Worm (Caenorhabditis elegans) whole organism, L4 larva: Measurements from ENCODE around the gene Y54F10BM.23.
A peak's percentile ranks its signal among the peaks of the same experiment; 100 is the strongest.

Experiments
- F44E2.7 ChIP-seq: fragments of 200-800 bp; sonication (Bioruptor generic); IDR thresholded peaks from 2 replicates; pipeline ENCODE4 v2.1.2; 2022; ENCODE audit warnings: missing genetic modification characterization, missing compliant biosample characterization
- ZK337.2 ChIP-seq: fragments of 200-800 bp; sonication (Bioruptor generic); IDR thresholded peaks from 2 replicates; pipeline ENCODE4 v1.3.6; 2022; ENCODE audit warnings: missing genetic modification reagents, missing genetic modification characterization, missing compliant biosample characterization
- ZK546.5 ChIP-seq, 2 experiments: sonication (generic microtip); optimal IDR thresholded peaks; 2 replicates each; lab custom pipeline; 2017; ENCODE audit warnings: missing biosample characterization in 2 of 2, missing genetic modification characterization in 2 of 2
- aha-1 ChIP-seq: fragments of 150-350 bp; peaks from one replicate; lab custom pipeline; 2014; ENCODE audit warnings: missing biosample characterization, missing genetic modification characterization
- aly-2 ChIP-seq: sonication (generic microtip); optimal IDR thresholded peaks from 2 replicates; lab custom pipeline; 2018; ENCODE audit warnings: missing biosample characterization, missing genetic modification characterization
- arid-1 ChIP-seq: fragments of 200-800 bp; sonication (Bioruptor generic); conservative IDR thresholded peaks from 2 replicates; pipeline ENCODE4 v1.3.6; 2022; ENCODE audit warnings: missing genetic modification reagents, missing genetic modification characterization, missing compliant biosample characterization
- ceh-28 ChIP-seq: fragments of 150-350 bp; optimal IDR thresholded peaks from 2 replicates; lab custom pipeline; 2014; ENCODE audit warnings: missing biosample characterization, missing genetic modification reagents, missing genetic modification characterization
- ceh-82 ChIP-seq: sonication (generic microtip); optimal IDR thresholded peaks from 2 replicates; lab custom pipeline; 2017; ENCODE audit warnings: missing biosample characterization, missing genetic modification characterization
- cey-2 ChIP-seq: sonication (generic microtip); optimal IDR thresholded peaks from 3 replicates; lab custom pipeline; 2017; ENCODE audit warnings: missing genetic modification characterization, mild to moderate bottlenecking, missing compliant biosample characterization, antibody characterized with exemption, borderline replicate concordance; ENCODE audit not compliant: insufficient read depth
- daf-16 ChIP-seq, 3 experiments: sonication (generic microtip); optimal IDR thresholded peaks; 2 replicates each; lab custom pipeline; 2016 to 2017; ENCODE audit warnings: missing genetic modification characterization in 3 of 3, missing genetic modification reagents in 3 of 3, mild to moderate bottlenecking in 2 of 3, missing compliant biosample characterization in 2 of 3, missing biosample characterization in 1 of 3, moderate library complexity in 1 of 3
- dmd-6 ChIP-seq: fragments of 200-800 bp; sonication (Bioruptor generic); IDR thresholded peaks from 2 replicates; pipeline ENCODE4 v1.3.6; 2022; ENCODE audit warnings: missing genetic modification reagents, missing genetic modification characterization, missing compliant biosample characterization
- duxl-1 ChIP-seq: sonication (generic microtip); optimal IDR thresholded peaks from 2 replicates; lab custom pipeline; 2016; ENCODE audit warnings: mild to moderate bottlenecking, missing genetic modification characterization, moderate library complexity, missing compliant biosample characterization; ENCODE audit not compliant: poor library complexity
- hlh-11 ChIP-seq: fragments of 200-800 bp; sonication (Bioruptor generic); optimal IDR thresholded peaks from 2 replicates; lab custom pipeline; 2018; ENCODE audit warnings: mild to moderate bottlenecking, missing genetic modification characterization, missing compliant biosample characterization
- mxl-2 ChIP-seq: fragments of 200-800 bp; sonication (Bioruptor generic); conservative IDR thresholded peaks from 2 replicates; pipeline ENCODE4 v1.3.6; 2022; ENCODE audit warnings: missing genetic modification reagents, missing genetic modification characterization, missing compliant biosample characterization
- nhr-10 ChIP-seq: fragments of 150-350 bp; optimal IDR thresholded peaks from 2 replicates; lab custom pipeline; 2014; ENCODE audit warnings: missing biosample characterization, missing genetic modification characterization
- nhr-48 ChIP-seq: sonication (generic microtip); optimal IDR thresholded peaks from 2 replicates; lab custom pipeline; 2016; ENCODE audit warnings: mild to moderate bottlenecking, missing genetic modification characterization, missing compliant biosample characterization
- nhr-76 ChIP-seq: fragments of 150-350 bp; optimal IDR thresholded peaks from 2 replicates; lab custom pipeline; 2014; ENCODE audit warnings: missing biosample characterization, missing genetic modification characterization
- pha-4 ChIP-seq, 2 experiments: fragments of 150-350 bp in 1 of 2; fragments of 200-800 bp in 1 of 2; sonication (Bioruptor generic) in 1 of 2; IDR thresholded peaks in 1 of 2; optimal IDR thresholded peaks in 1 of 2; 2 replicates each; pipeline versions ENCODE4 v1.3.6 to Lab custom; 2014 to 2022; ENCODE audit warnings: missing genetic modification characterization in 2 of 2, missing genetic modification reagents in 2 of 2, missing biosample characterization in 1 of 2, missing compliant biosample characterization in 1 of 2
- saeg-2 ChIP-seq: fragments of 200-800 bp; sonication (Bioruptor generic); IDR thresholded peaks from 2 replicates; pipeline ENCODE4 v1.3.6; 2022; ENCODE audit warnings: missing genetic modification reagents, missing genetic modification characterization, missing compliant biosample characterization
- sdz-12 ChIP-seq: fragments of 200-800 bp; sonication (Bioruptor generic); optimal IDR thresholded peaks from 2 replicates; lab custom pipeline; 2018; ENCODE audit warnings: mild to moderate bottlenecking, missing genetic modification characterization, missing compliant biosample characterization
- set-16 ChIP-seq: fragments of 200-800 bp; sonication (Bioruptor generic); IDR thresholded peaks from 2 replicates; pipeline ENCODE4 v1.3.6; 2022; ENCODE audit warnings: missing genetic modification reagents, missing genetic modification characterization, missing compliant biosample characterization
- snpc-4 ChIP-seq: fragments of 150-350 bp; optimal IDR thresholded peaks from 2 replicates; lab custom pipeline; 2014; ENCODE audit warnings: missing biosample characterization, missing genetic modification characterization
- tag-97 ChIP-seq: fragments of 200-800 bp; sonication (Bioruptor generic); IDR thresholded peaks from 2 replicates; pipeline ENCODE4 v1.3.6; 2022; ENCODE audit warnings: missing genetic modification characterization, missing compliant biosample characterization
- tra-1 ChIP-seq: fragments of 200-800 bp; sonication (Bioruptor generic); IDR thresholded peaks from 2 replicates; pipeline ENCODE4 v1.3.6; 2022; ENCODE audit warnings: missing genetic modification reagents, missing genetic modification characterization, missing compliant biosample characterization
- unc-39 ChIP-seq: sonication (generic microtip); optimal IDR thresholded peaks from 2 replicates; lab custom pipeline; 2017; ENCODE audit warnings: missing biosample characterization, missing genetic modification characterization
- unc-62 ChIP-seq, 3 experiments: fragments of 150-350 bp in 1 of 3; sonication (generic microtip); optimal IDR thresholded peaks in 2 of 3; peaks in 1 of 3; 1 replicate in 1 of 3; 2 replicates in 2 of 3; lab custom pipeline; 2014 to 2017; ENCODE audit warnings: missing biosample characterization in 3 of 3, missing genetic modification characterization in 3 of 3, missing genetic modification reagents in 3 of 3, missing genotype in 1 of 3
- zag-1 ChIP-seq: fragments of 150-350 bp; optimal IDR thresholded peaks from 2 replicates; lab custom pipeline; 2014; ENCODE audit warnings: missing biosample characterization, missing genetic modification characterization
- zip-11 ChIP-seq: fragments of 200-800 bp; sonication (Bioruptor generic); IDR thresholded peaks from 2 replicates; pipeline ENCODE4 v1.3.6; 2022; ENCODE audit warnings: missing genetic modification characterization, missing compliant biosample characterization
- ztf-11 ChIP-seq: fragments of 150-350 bp; optimal IDR thresholded peaks from 2 replicates; lab custom pipeline; 2014; ENCODE audit warnings: missing biosample characterization, missing genetic modification characterization

The Y54F10BM.23 gene

DNA sequence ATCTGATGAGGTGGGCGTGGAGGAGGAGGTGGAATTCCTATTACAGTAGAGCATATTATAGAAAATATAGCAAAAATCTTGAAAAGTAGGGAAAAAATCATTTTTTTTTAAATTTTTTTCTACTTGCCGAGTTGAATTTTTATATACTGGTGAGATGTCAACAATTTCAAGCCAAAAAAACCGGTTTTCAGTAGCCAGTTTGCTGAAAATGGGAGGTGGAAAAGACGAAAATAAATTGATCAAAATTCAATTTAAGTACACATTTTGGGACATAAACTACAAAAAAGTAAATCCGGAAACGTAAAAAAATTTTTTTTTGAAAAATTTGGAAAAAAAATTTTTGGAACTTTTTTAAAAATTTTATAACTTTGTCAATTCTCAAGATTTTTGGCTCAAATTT lies at the start of gene Y54F10BM.23:
Gene Y54F10BM.23, minus strand, starts transcription at position 101 of the 400 bp plus-strand sequence.
- TF ChIP-seq saeg-2 (GFP tag; lab: Robert Waterston, UW): no peak
- TF ChIP-seq sdz-12 (GFP tag; lab: Kevin White, UChicago): no peak
- no peak for TF ChIP-seq ZK546.5 (tag; optimal IDR thresholded peaks at IDR 0.05; lab: Kevin White, UChicago)

DNA sequence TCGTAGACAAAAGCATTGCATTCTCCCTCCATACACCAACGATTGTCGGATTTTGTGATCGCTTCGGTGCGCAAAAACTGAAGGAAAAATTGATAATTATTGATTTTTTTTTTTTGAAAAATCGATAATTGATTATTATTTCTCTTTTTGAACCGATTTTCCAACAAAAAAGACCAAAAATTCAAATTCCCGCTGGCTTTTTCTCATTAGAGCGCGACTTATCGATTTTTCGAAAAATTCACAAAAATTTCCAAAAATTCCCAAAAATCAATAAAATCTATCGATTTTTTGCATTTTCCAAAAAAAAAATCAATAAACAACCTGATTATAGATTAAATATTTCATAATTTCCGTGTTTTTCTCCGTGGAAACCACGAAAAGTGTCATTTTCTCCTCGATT lies 49.3 kb upstream of the Y54F10BM.23 start:
- no peak for TF ChIP-seq aly-2 (tag; lab: Kevin White, UChicago)
- TF ChIP-seq tag-97 (GFP tag; lab: Robert Waterston, UW): no peak
- TF ChIP-seq zag-1: no peak
- TF ChIP-seq unc-39 (tag; lab: Kevin White, UChicago): no peak
- peak in 1 of 2 experiments; percentile 61 for TF ChIP-seq unc-62 (GFP tag; optimal IDR thresholded peaks at IDR 0.05 in 1 of 2; lab: Kevin White, UChicago)
- TF ChIP-seq unc-62 (tag; optimal IDR thresholded peaks at IDR 0.05; lab: Kevin White, UChicago): no peak
- TF ChIP-seq ceh-28: peak; percentile 85
- no peak for TF ChIP-seq cey-2

DNA sequence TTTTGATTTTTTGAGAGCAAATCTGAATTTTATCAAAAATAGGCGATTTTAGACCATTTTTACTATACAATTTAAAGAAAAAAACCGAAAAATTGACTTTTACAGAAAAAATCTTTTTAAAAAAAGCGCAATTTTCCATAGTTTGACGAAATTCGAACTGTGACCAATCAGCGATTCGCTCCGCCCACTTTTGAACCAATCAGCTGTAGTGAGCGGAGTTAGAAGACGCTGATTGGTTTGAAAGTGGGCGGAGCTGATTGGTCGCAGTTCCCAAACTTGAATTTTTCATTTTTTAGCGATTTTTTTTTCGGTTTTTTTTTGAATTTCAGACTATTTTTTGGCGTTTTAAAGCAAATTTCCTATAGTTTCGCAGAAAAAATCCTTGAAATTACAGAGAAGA lies 45.3 kb upstream of the Y54F10BM.23 start:
- TF ChIP-seq mxl-2 (no peak), zip-11 (GFP tag; lab: Robert Waterston, UW) (no peak)

DNA sequence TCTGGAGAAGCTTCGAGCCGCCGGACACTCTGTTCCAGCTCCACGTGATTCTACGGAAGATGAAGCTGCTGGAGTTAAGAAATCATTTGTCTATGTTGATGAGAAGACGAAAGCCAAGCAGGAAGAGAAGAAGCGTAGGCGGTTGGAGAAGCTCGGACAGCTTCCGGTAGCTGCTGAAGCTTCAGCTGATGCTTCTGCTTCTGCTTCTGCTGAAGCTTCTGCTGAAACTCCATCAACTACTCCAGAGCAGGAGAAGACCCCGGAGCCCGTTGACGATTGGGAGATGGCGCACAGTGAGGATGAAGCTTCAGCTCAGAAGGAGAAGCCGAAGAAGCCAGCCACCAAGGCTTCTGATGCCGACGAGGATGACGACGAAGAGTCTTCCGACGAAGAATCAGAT lies 37.1 kb upstream of the Y54F10BM.23 start:
- no peak for TF ChIP-seq zag-1
- TF ChIP-seq pha-4 (GFP tag; IDR thresholded peaks at IDR 0.05; lab: Robert Waterston, UW): no peak
- no peak for TF ChIP-seq pha-4 (tag; optimal IDR thresholded peaks at IDR 0.05; lab: Kevin White, UChicago)
- TF ChIP-seq arid-1 (GFP tag; lab: Robert Waterston, UW): no peak
- TF ChIP-seq unc-62 (GFP tag; optimal IDR thresholded peaks at IDR 0.05 in 1 of 2; lab: Kevin White, UChicago): peak in 1 of 2 experiments; percentile 9
- no peak for TF ChIP-seq unc-62 (tag; optimal IDR thresholded peaks at IDR 0.05; lab: Kevin White, UChicago)
- TF ChIP-seq tag-97 (GFP tag; lab: Robert Waterston, UW): no peak
- peak; percentile 84 for TF ChIP-seq set-16 (GFP tag; lab: Robert Waterston, UW)
- no peak for TF ChIP-seq nhr-76 (tag; lab: Kevin White, UChicago)

DNA sequence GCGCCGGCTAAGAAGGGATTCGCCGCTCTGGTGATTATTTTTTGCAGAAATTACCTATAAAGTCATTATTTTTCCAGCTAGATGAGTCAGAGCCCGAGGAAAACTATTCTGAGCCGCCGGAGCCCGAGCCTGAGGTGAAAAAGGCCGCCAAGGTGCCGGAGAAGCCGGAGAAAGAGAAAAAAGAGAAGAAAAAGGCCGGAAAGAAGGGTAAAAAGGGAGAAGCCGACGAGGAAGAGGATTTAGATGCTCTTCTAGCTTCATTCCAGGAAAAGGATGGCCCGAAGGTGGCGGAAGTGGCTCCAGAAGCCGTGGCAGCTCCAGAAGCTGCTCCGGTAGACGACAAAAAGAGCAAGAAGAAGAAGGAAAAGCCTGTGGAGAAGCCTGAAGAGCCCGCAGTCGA lies 35.3 kb upstream of the Y54F10BM.23 start:
- TF ChIP-seq arid-1 (GFP tag; lab: Robert Waterston, UW): no peak
- no peak for TF ChIP-seq ZK337.2 (GFP tag; lab: Robert Waterston, UW)
- TF ChIP-seq unc-62 (GFP tag; optimal IDR thresholded peaks at IDR 0.05 in 1 of 2; lab: Kevin White, UChicago): peak in 1 of 2 experiments; percentile 41
- no peak for TF ChIP-seq unc-62 (tag; optimal IDR thresholded peaks at IDR 0.05; lab: Kevin White, UChicago)
- no peak for TF ChIP-seq dmd-6 (GFP tag; lab: Robert Waterston, UW)
- TF ChIP-seq ceh-82 (tag; lab: Kevin White, UChicago): no peak
- TF ChIP-seq tra-1: no peak
- TF ChIP-seq ztf-11 (tag; lab: Kevin White, UChicago): no peak
- TF ChIP-seq nhr-48 (tag; lab: Kevin White, UChicago): no peak
- TF ChIP-seq hlh-11 (tag; lab: Kevin White, UChicago): no peak
- no peak for TF ChIP-seq snpc-4 (tag; lab: Kevin White, UChicago)
- peak; percentile 86 for TF ChIP-seq set-16 (GFP tag; lab: Robert Waterston, UW)
- no peak for TF ChIP-seq F44E2.7 (GFP tag; lab: Robert Waterston, UW)
- TF ChIP-seq aha-1 (tag; lab: Kevin White, UChicago): peak; percentile 83
- no peak for TF ChIP-seq daf-16 (GFP tag; optimal IDR thresholded peaks at IDR 0.05; lab: Kevin White, UChicago)
- TF ChIP-seq daf-16 (tag; optimal IDR thresholded peaks at IDR 0.05; lab: Kevin White, UChicago): no peak
- TF ChIP-seq nhr-10 (tag; lab: Kevin White, UChicago): no peak
- no peak for TF ChIP-seq duxl-1 (tag; lab: Kevin White, UChicago)
- TF ChIP-seq tag-97 (GFP tag; lab: Robert Waterston, UW): no peak
